Fruit fly (Drosophila melanogaster) whole organism, embryonic: ENCODE data around the gene moody.

Experiments used
- Bdp1 ChIP-seq: fragments of 200-800 bp; sonication (Bioruptor generic); optimal IDR thresholded peaks from 3 replicates; lab custom pipeline; 2016; ENCODE audit warnings: missing biosample characterization, missing genetic modification characterization
- CG10321 ChIP-seq: fragments of 200-800 bp; sonication (Bioruptor generic); IDR thresholded peaks from 2 replicates; pipeline ENCODE4 v1.3.6; 2022; ENCODE audit warnings: missing biosample characterization, missing genetic modification characterization
- CG10366 ChIP-seq: fragments of 200-800 bp; sonication (Bioruptor generic); IDR thresholded peaks from 2 replicates; pipeline ENCODE4 v1.3.6; 2022; ENCODE audit warnings: missing biosample characterization, missing genetic modification characterization
- CG10959 ChIP-seq: fragments of 200-800 bp; sonication (Bioruptor generic); IDR thresholded peaks from 2 replicates; pipeline ENCODE4 v1.3.6; 2022; ENCODE audit warnings: missing biosample characterization, missing genetic modification characterization
- CG10979 ChIP-seq: fragments of 200-800 bp; sonication (Bioruptor generic); optimal IDR thresholded peaks from 2 replicates; lab custom pipeline; 2018; ENCODE audit warnings: missing biosample characterization, mild to moderate bottlenecking, missing genetic modification characterization, moderate library complexity
- CG11247 ChIP-seq: fragments of 200-800 bp; sonication (Bioruptor generic); IDR thresholded peaks from 2 replicates; pipeline ENCODE4 v1.3.6; 2022; ENCODE audit warnings: missing biosample characterization, missing genetic modification characterization
- CG11504 ChIP-seq: fragments of 200-800 bp; sonication (Bioruptor generic); optimal IDR thresholded peaks from 3 replicates; lab custom pipeline; 2019; ENCODE audit warnings: missing biosample characterization, mild to moderate bottlenecking, missing genetic modification characterization, moderate library complexity
- CG12155 ChIP-seq: fragments of 200-800 bp; sonication (Bioruptor generic); optimal IDR thresholded peaks from 3 replicates; lab custom pipeline; 2016; ENCODE audit warnings: missing biosample characterization, missing genetic modification characterization
- CG12659 ChIP-seq: fragments of 200-800 bp; sonication (Bioruptor generic); optimal IDR thresholded peaks from 3 replicates; lab custom pipeline; 2017; ENCODE audit warnings: mild to moderate bottlenecking, missing biosample characterization, missing genetic modification reagents, missing genetic modification characterization
- CG13123 ChIP-seq: fragments of 200-800 bp; sonication (Bioruptor generic); optimal IDR thresholded peaks from 2 replicates; lab custom pipeline; 2016; ENCODE audit warnings: missing biosample characterization, missing genetic modification characterization
- CG14014 ChIP-seq: fragments of 200-800 bp; sonication (Bioruptor generic); IDR thresholded peaks from 2 replicates; pipeline ENCODE4 v1.3.6; 2022; ENCODE audit warnings: missing biosample characterization, missing genetic modification characterization
- CG1529 ChIP-seq: fragments of 200-800 bp; sonication (Bioruptor generic); optimal IDR thresholded peaks from 3 replicates; lab custom pipeline; 2018; ENCODE audit warnings: missing biosample characterization, missing genetic modification characterization
- CG15479 ChIP-seq: fragments of 200-800 bp; sonication (Bioruptor generic); optimal IDR thresholded peaks from 3 replicates; lab custom pipeline; 2019; ENCODE audit warnings: missing biosample characterization, mild to moderate bottlenecking, missing genetic modification characterization, moderate library complexity
- CG15514 ChIP-seq: fragments of 200-800 bp; sonication (Bioruptor generic); optimal IDR thresholded peaks from 3 replicates; lab custom pipeline; 2017; ENCODE audit warnings: missing biosample characterization, missing genetic modification characterization, mild to moderate bottlenecking, moderate library complexity, missing genetic modification reagents
- CG1603 ChIP-seq: fragments of 200-800 bp; sonication (Bioruptor generic); optimal IDR thresholded peaks from 2 replicates; lab custom pipeline; 2019; ENCODE audit warnings: missing biosample characterization, mild to moderate bottlenecking, missing genetic modification characterization, moderate library complexity
- CG17385 ChIP-seq: fragments of 200-800 bp; sonication (Bioruptor generic); optimal IDR thresholded peaks from 3 replicates; lab custom pipeline; 2018; ENCODE audit warnings: missing biosample characterization, mild to moderate bottlenecking, missing genetic modification characterization
- CG18262 ChIP-seq: fragments of 200-800 bp; optimal IDR thresholded peaks from 3 replicates; lab custom pipeline; 2019; ENCODE audit warnings: missing biosample characterization, mild to moderate bottlenecking, missing genetic modification characterization, moderate library complexity
- CG2712 ChIP-seq: fragments of 200-800 bp; optimal IDR thresholded peaks from 3 replicates; lab custom pipeline; 2019; ENCODE audit warnings: missing biosample characterization, mild to moderate bottlenecking, missing genetic modification characterization, moderate library complexity
- CG30403 ChIP-seq: fragments of 200-800 bp; sonication (Bioruptor generic); optimal IDR thresholded peaks from 3 replicates; lab custom pipeline; 2016; ENCODE audit warnings: missing biosample characterization, missing genetic modification characterization
- CG32532 ChIP-seq: fragments of 200-800 bp; sonication (Bioruptor generic); IDR thresholded peaks from 2 replicates; pipeline ENCODE4 v1.3.6; 2022; ENCODE audit warnings: missing biosample characterization, missing genetic modification characterization
- CG33213 ChIP-seq: fragments of 200-800 bp; sonication (Bioruptor generic); optimal IDR thresholded peaks from 3 replicates; lab custom pipeline; 2016; ENCODE audit warnings: missing biosample characterization, missing genetic modification characterization
- CG3407 ChIP-seq: fragments of 200-800 bp; sonication (Bioruptor generic); optimal IDR thresholded peaks from 2 replicates; lab custom pipeline; 2018; ENCODE audit warnings: missing biosample characterization, mild to moderate bottlenecking, missing genetic modification characterization
- CTCF ChIP-seq: fragments of 200-800 bp; sonication (Bioruptor generic); optimal IDR thresholded peaks from 2 replicates; lab custom pipeline; 2017; ENCODE audit warnings: missing biosample characterization, mild to moderate bottlenecking, missing genetic modification characterization, moderate library complexity
- Dll ChIP-seq: fragments of 200-800 bp; sonication (Bioruptor generic); IDR thresholded peaks from 4 replicates; pipeline ENCODE4 v1.3.6; 2022; ENCODE audit warnings: missing biosample characterization, missing genetic modification characterization; ENCODE audit not compliant: partially characterized antibody
- Eip74EF ChIP-seq, 2 experiments: fragments of 200-800 bp in 1 of 2; fragments of >200 bp in 1 of 2; sonication (Bioruptor generic) in 1 of 2; optimal IDR thresholded peaks; 2 replicates each; lab custom pipeline; 2017 to 2019; ENCODE audit warnings: missing biosample characterization in 2 of 2, missing genetic modification characterization in 2 of 2, mild to moderate bottlenecking in 1 of 2, moderate library complexity in 1 of 2
- Hr78 ChIP-seq, 2 experiments: fragments of 200-800 bp in 1 of 2; fragments of >200 bp in 1 of 2; sonication (Bioruptor generic) in 1 of 2; optimal IDR thresholded peaks; 2 replicates each; lab custom pipeline; 2017 to 2019; ENCODE audit warnings: missing biosample characterization in 2 of 2, missing genetic modification characterization in 2 of 2, mild to moderate bottlenecking in 1 of 2, moderate library complexity in 1 of 2
- Med ChIP-seq: fragments of 200-800 bp; sonication (Bioruptor generic); peaks from one replicate; lab custom pipeline; 2016; ENCODE audit warnings: missing biosample characterization, missing genetic modification characterization, mild to moderate bottlenecking, inconsistent platforms, moderate library complexity
- Nf-YC ChIP-seq: fragments of 200-800 bp; optimal IDR thresholded peaks from 3 replicates; lab custom pipeline; 2019; ENCODE audit warnings: missing biosample characterization, mild to moderate bottlenecking, missing genetic modification characterization, moderate library complexity
- Opbp ChIP-seq: fragments of 200-800 bp; sonication (Bioruptor generic); IDR thresholded peaks from 3 replicates; pipeline ENCODE4 v1.3.6; 2022; ENCODE audit warnings: missing biosample characterization, missing genetic modification characterization; ENCODE audit not compliant: partially characterized antibody
- Sry-β ChIP-seq: fragments of 200-800 bp; sonication (Bioruptor generic); optimal IDR thresholded peaks from 2 replicates; lab custom pipeline; 2018; ENCODE audit warnings: missing biosample characterization, mild to moderate bottlenecking, missing genetic modification characterization, moderate library complexity
- Stat92E ChIP-seq, 3 experiments: fragments of >200 bp in 2 of 3; fragments of 200-800 bp in 1 of 3; sonication (Bioruptor generic) in 1 of 3; optimal IDR thresholded peaks; 2 replicates each; lab custom pipeline; 2017 to 2019; ENCODE audit warnings: missing biosample characterization in 3 of 3, missing genetic modification characterization in 3 of 3, mild to moderate bottlenecking in 1 of 3, moderate library complexity in 1 of 3
- YL-1 ChIP-seq: fragments of 200-800 bp; sonication (Bioruptor generic); optimal IDR thresholded peaks from 3 replicates; lab custom pipeline; 2017; ENCODE audit warnings: missing biosample characterization, mild to moderate bottlenecking, missing genetic modification characterization
- bcd ChIP-seq: fragments of 200-800 bp; sonication (Bioruptor generic); optimal IDR thresholded peaks from 2 replicates; lab custom pipeline; 2017; ENCODE audit warnings: missing biosample characterization, mild to moderate bottlenecking, missing genetic modification characterization
- crc ChIP-seq: fragments of 200-800 bp; sonication (Bioruptor generic); optimal IDR thresholded peaks from 2 replicates; lab custom pipeline; 2016; ENCODE audit warnings: missing biosample characterization, missing genetic modification characterization
- crp ChIP-seq, 2 experiments: fragments of 200-800 bp; sonication (Bioruptor generic); optimal IDR thresholded peaks; 2 replicates in 1 of 2; 3 replicates in 1 of 2; lab custom pipeline; 2017; ENCODE audit warnings: missing biosample characterization in 2 of 2, missing genetic modification characterization in 2 of 2, mild to moderate bottlenecking in 1 of 2, moderate library complexity in 1 of 2
- dmrt11E ChIP-seq: fragments of 200-800 bp; sonication (Bioruptor generic); optimal IDR thresholded peaks from 3 replicates; lab custom pipeline; 2018; ENCODE audit warnings: missing biosample characterization, mild to moderate bottlenecking, missing genetic modification characterization, moderate library complexity
- gcm ChIP-seq: fragments of 200-800 bp; sonication (Bioruptor generic); optimal IDR thresholded peaks from 2 replicates; lab custom pipeline; 2019; ENCODE audit warnings: missing biosample characterization, mild to moderate bottlenecking, missing genetic modification characterization, moderate library complexity
- gsb ChIP-seq: fragments of 200-800 bp; sonication (Bioruptor generic); IDR thresholded peaks from 2 replicates; pipeline ENCODE4 v1.3.6; 2022; ENCODE audit warnings: missing biosample characterization, missing genetic modification characterization
- gt ChIP-seq: fragments of 200-800 bp; sonication (Bioruptor generic); IDR thresholded peaks from 2 replicates; pipeline ENCODE4 v1.3.6; 2022; ENCODE audit warnings: missing biosample characterization, missing genetic modification characterization
- jigr1 ChIP-seq: fragments of 200-800 bp; sonication (Bioruptor generic); IDR thresholded peaks from 3 replicates; pipeline ENCODE4 v1.3.6; 2022; ENCODE audit warnings: missing biosample characterization, missing genetic modification characterization
- mld ChIP-seq: fragments of 200-800 bp; sonication (Bioruptor generic); IDR thresholded peaks from 3 replicates; pipeline ENCODE4 v1.3.6; 2022; ENCODE audit warnings: missing biosample characterization, missing genetic modification characterization; ENCODE audit not compliant: partially characterized antibody
- nau ChIP-seq: fragments of 200-800 bp; sonication (Bioruptor generic); optimal IDR thresholded peaks from 3 replicates; lab custom pipeline; 2017; ENCODE audit warnings: missing biosample characterization, mild to moderate bottlenecking, missing genetic modification characterization, missing genetic modification reagents
- nom ChIP-seq: fragments of 200-800 bp; sonication (Bioruptor generic); optimal IDR thresholded peaks from 2 replicates; lab custom pipeline; 2017; ENCODE audit warnings: missing biosample characterization, missing genetic modification characterization, mild to moderate bottlenecking, moderate library complexity, missing genetic modification reagents
- prd ChIP-seq, 3 experiments: fragments of >200 bp in 2 of 3; fragments of 200-800 bp in 1 of 3; sonication (Bioruptor generic) in 1 of 3; optimal IDR thresholded peaks in 2 of 3; IDR thresholded peaks in 1 of 3; 2 replicates in 2 of 3; 3 replicates in 1 of 3; pipeline versions ENCODE4 v1.3.6 to Lab custom; 2017 to 2022; ENCODE audit warnings: missing biosample characterization in 1 of 3, missing genetic modification characterization in 1 of 3
- sens ChIP-seq: fragments of 200-800 bp; sonication (Bioruptor generic); peaks from one replicate; lab custom pipeline; 2016; ENCODE audit warnings: missing biosample characterization, missing genetic modification characterization
- sug ChIP-seq: fragments of 200-800 bp; optimal IDR thresholded peaks from 2 replicates; lab custom pipeline; 2019; ENCODE audit warnings: missing biosample characterization, mild to moderate bottlenecking, missing genetic modification characterization, moderate library complexity
- vfl ChIP-seq: fragments of 200-800 bp; sonication (Bioruptor generic); optimal IDR thresholded peaks from 2 replicates; lab custom pipeline; 2016; ENCODE audit warnings: missing biosample characterization, missing genetic modification characterization

Gene moody

dm6 chrX:2041981-2042847 is 7.7 kb downstream of the moody start, which contains the start of the genes Actn and usp (continued):
- TF ChIP-seq CG15479 (GFP tag; lab: Kevin White, UChicago) = peak; percentile 16
- no peak for TF ChIP-seq Opbp
- TF ChIP-seq Bdp1 (GFP tag; lab: Kevin White, UChicago) = no peak
- TF ChIP-seq Sry-β = no peak
- peak; percentile 86 for TF ChIP-seq sens
- TF ChIP-seq jigr1 = no peak
- no peak for TF ChIP-seq CG11247 (GFP tag; lab: Robert Waterston, UW)
- TF ChIP-seq CG3407 = no peak
- peak; percentile 96 for TF ChIP-seq CG15514
- TF ChIP-seq CG30403 (GFP tag; lab: Kevin White, UChicago) = peak; percentile 10
- peak; percentile 33 for TF ChIP-seq CG18262
- peak; percentile 16 for TF ChIP-seq dmrt11E (tag; lab: Kevin White, UChicago)
- peak; percentile 16 for TF ChIP-seq Nf-YC
- TF ChIP-seq nau (GFP tag; lab: Kevin White, UChicago) = no peak
- TF ChIP-seq Hr78 (GFP tag; optimal IDR thresholded peaks at IDR 0.05; lab: Kevin White, UChicago) = peak in 1 of 2 experiments; percentile 53
- TF ChIP-seq CG17385 = peak; percentile 89
- TF ChIP-seq CG12659 (GFP tag; lab: Kevin White, UChicago) = peak; percentile 27
- TF ChIP-seq CG10321 = no peak
- TF ChIP-seq crc (GFP tag; lab: Kevin White, UChicago) = no peak
- TF ChIP-seq vfl (GFP tag; lab: Kevin White, UChicago) = no peak
- peak; percentile 95 for TF ChIP-seq sug (tag; lab: Kevin White, UChicago)
- TF ChIP-seq YL-1 = no peak
- TF ChIP-seq CG2712 (tag; lab: Kevin White, UChicago) = peak; percentile 42
- 0 out of 2 replicates have a peak, but pooled peaks have one; percentile 17 for TF ChIP-seq CG10366
- TF ChIP-seq CG10979 (tag; lab: Kevin White, UChicago) = peak; percentile 35
- TF ChIP-seq CG14014 = peak; percentile 51; the same call in 1 of the 2 replicates
- TF ChIP-seq Stat92E (GFP tag; optimal IDR thresholded peaks at IDR 0.05; lab: Kevin White, UChicago) = peak in 1 of 3 experiments; percentile 80
- peak; percentile 49 for TF ChIP-seq CG1603 (tag; lab: Kevin White, UChicago)
- TF ChIP-seq Dll (GFP tag; lab: Robert Waterston, UW) = no peak
- TF ChIP-seq Eip74EF (GFP tag; optimal IDR thresholded peaks at IDR 0.05; lab: Kevin White, UChicago) = peak in 1 of 2 experiments; percentile 83
- peak; percentile 31 for TF ChIP-seq bcd
- peak; percentile 18 for TF ChIP-seq CG12155
- TF ChIP-seq CG33213 (GFP tag; lab: Kevin White, UChicago) = peak; percentile 18
- no peak for TF ChIP-seq gt (GFP tag; lab: Robert Waterston, UW)
- TF ChIP-seq mld = no peak
- TF ChIP-seq crp (GFP tag; optimal IDR thresholded peaks at IDR 0.05; lab: Kevin White, UChicago) = peak in 1 of 2 experiments; percentile 82
- peak; percentile 63 for TF ChIP-seq nom (GFP tag; lab: Kevin White, UChicago)
- no peak for TF ChIP-seq gsb (GFP tag; lab: Robert Waterston, UW)
- TF ChIP-seq CG13123 = no peak
- TF ChIP-seq CG1529 (GFP tag; lab: Kevin White, UChicago) = no peak
- TF ChIP-seq CG32532 (GFP tag; lab: Robert Waterston, UW) = 0 out of 2 replicates have a peak, but pooled peaks have one; percentile 10
- TF ChIP-seq gcm (GFP tag; lab: Kevin White, UChicago) = peak; percentile 9
- no peak for TF ChIP-seq CTCF
- TF ChIP-seq Med = peak; percentile 80
- TF ChIP-seq prd (optimal IDR thresholded peaks at IDR 0.05; lab: Kevin White, UChicago) = no peak
- peak; percentile 33; the same call in 1 of the 3 replicates for TF ChIP-seq prd (GFP tag; IDR thresholded peaks at IDR 0.05; lab: Robert Waterston, UW)
- TF ChIP-seq CG10959 (GFP tag; lab: Robert Waterston, UW) = no peak
- peak; percentile 56 for TF ChIP-seq CG11504 (tag; lab: Kevin White, UChicago)
